Worm (Caenorhabditis elegans): ENCODE measurements around the gene K12H4.3.

DNA sequence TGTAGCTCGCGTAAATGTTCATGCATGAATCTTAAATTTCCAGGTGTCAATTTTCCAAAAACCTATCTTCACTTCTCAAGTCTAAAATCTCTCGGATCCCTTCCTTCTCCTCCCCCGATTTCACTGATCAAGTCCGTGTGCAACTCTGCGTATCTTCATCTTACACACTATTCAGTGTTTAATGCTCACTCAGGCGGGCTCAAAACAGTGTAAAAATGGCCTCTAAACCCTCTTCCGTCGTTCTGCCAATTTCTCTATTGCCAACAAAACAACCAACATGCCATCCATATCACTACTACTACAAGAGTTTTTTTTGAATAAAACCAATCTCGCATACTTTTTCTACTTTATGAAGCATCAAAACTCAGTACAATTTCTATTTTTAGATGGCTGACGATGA lies 23.8 kb upstream of the K12H4.3 start, which contains the start of gene F44B9.2:
- no peak for TF ChIP-seq dao-5 (tag; optimal IDR thresholded peaks at IDR 0.05)
- TF ChIP-seq him-1 (tag; optimal IDR thresholded peaks at IDR 0.05): no peak
- TF ChIP-seq W03F9.2 (tag; optimal IDR thresholded peaks at IDR 0.05): no peak
